Fruit fly (Drosophila melanogaster): ENCODE data around the gene corto.

dm6 chr3R:5065656-5066077 is 21.2 kb downstream of the corto start:
- TF ChIP-seq Dll (optimal IDR thresholded peaks at IDR 0.05): no peak
- TF ChIP-seq EcR (GFP tag; optimal IDR thresholded peaks at IDR 0.05): no peak
- no peak for TF ChIP-seq psq (optimal IDR thresholded peaks at IDR 0.05)
- no peak for TF ChIP-seq CG8478 (optimal IDR thresholded peaks at IDR 0.05)

All from whole organism.